Worm (Caenorhabditis elegans) whole organism, L4/young adult: ENCODE results near the gene F36H9.2.

ENCODE experiments used
- W03F9.2 ChIP-seq: fragments of 150-350 bp; optimal IDR thresholded peaks from 2 replicates; lab custom pipeline; 2014; ENCODE audit warnings: missing biosample characterization, missing genetic modification characterization
- him-1 ChIP-seq: sonication (generic microtip); optimal IDR thresholded peaks from 2 replicates; lab custom pipeline; 2016; ENCODE audit warnings: missing genotype, missing genetic modification reagents, missing genetic modification characterization, missing compliant biosample characterization

ce11 chrV:1779136-1779535 is 9.1 kb upstream of the F36H9.2 start, which contains the start of gene F36H9.4:
- TF ChIP-seq him-1 (tag; lab: Kevin White, UChicago), result no peak
- TF ChIP-seq W03F9.2 (tag; lab: Kevin White, UChicago), result no peak
